Worm (Caenorhabditis elegans) whole organism, L2 larva: ENCODE measurements around the gene F01E11.18.
A peak's percentile ranks its signal among the peaks of the same experiment; 100 is the strongest.

ENCODE experiments used
- C34F6.9 ChIP-seq: fragments of 150-350 bp; optimal IDR thresholded peaks from 2 replicates; lab custom pipeline; 2014; ENCODE audit warnings: missing biosample characterization, missing genetic modification characterization
- F13H6.1 ChIP-seq: sonication (generic microtip); optimal IDR thresholded peaks from 2 replicates; lab custom pipeline; 2016; ENCODE audit warnings: missing genetic modification characterization, missing compliant biosample characterization
- Y55F3AM.14 ChIP-seq: fragments of 200-800 bp; sonication (Bioruptor generic); optimal IDR thresholded peaks from 2 replicates; lab custom pipeline; 2018; ENCODE audit warnings: mild to moderate bottlenecking, missing genetic modification characterization, missing compliant biosample characterization
- aly-2 ChIP-seq: fragments of 150-350 bp; optimal IDR thresholded peaks from 2 replicates; lab custom pipeline; 2014; ENCODE audit warnings: missing biosample characterization, missing genetic modification characterization
- ama-1 ChIP-seq: fragments of 150-350 bp; optimal IDR thresholded peaks from 2 replicates; lab custom pipeline; 2018; ENCODE audit warnings: inconsistent platforms
- blmp-1 ChIP-seq: sonication (generic microtip); optimal IDR thresholded peaks from 2 replicates; lab custom pipeline; 2017; ENCODE audit warnings: missing genetic modification characterization, mild to moderate bottlenecking, missing compliant biosample characterization, antibody characterized with exemption, moderate library complexity; ENCODE audit not compliant: insufficient read depth
- ceh-16 ChIP-seq: fragments of 150-350 bp; optimal IDR thresholded peaks from 2 replicates; lab custom pipeline; 2014; ENCODE audit warnings: missing biosample characterization, missing genetic modification characterization
- dmd-4 ChIP-seq: sonication (generic microtip); optimal IDR thresholded peaks from 2 replicates; lab custom pipeline; 2017; ENCODE audit warnings: missing biosample characterization, missing genetic modification characterization
- egl-27 ChIP-seq: sonication (generic microtip); optimal IDR thresholded peaks from 3 replicates; lab custom pipeline; 2017; ENCODE audit warnings: missing biosample characterization, missing genetic modification reagents, missing genetic modification characterization
- elt-1 ChIP-seq: fragments of 150-350 bp; optimal IDR thresholded peaks from 2 replicates; lab custom pipeline; 2014; ENCODE audit warnings: missing biosample characterization, missing genetic modification characterization
- elt-3 ChIP-seq: sonication (generic microtip); optimal IDR thresholded peaks from 2 replicates; lab custom pipeline; 2017; ENCODE audit warnings: missing biosample characterization, missing genetic modification characterization
- fos-1 ChIP-seq: fragments of 150-350 bp; optimal IDR thresholded peaks from 2 replicates; lab custom pipeline; 2014; ENCODE audit warnings: missing biosample characterization, missing genetic modification characterization
- lin-39 ChIP-seq: fragments of 150-350 bp; optimal IDR thresholded peaks from 2 replicates; lab custom pipeline; 2014; ENCODE audit warnings: missing biosample characterization, missing genetic modification reagents, missing genetic modification characterization
- lsy-2 ChIP-seq, 2 experiments: fragments of 150-350 bp in 1 of 2; sonication (generic microtip) in 1 of 2; optimal IDR thresholded peaks; 2 replicates each; lab custom pipeline; 2014 to 2017; ENCODE audit warnings: missing biosample characterization in 2 of 2, missing genetic modification characterization in 2 of 2
- mab-5 ChIP-seq: fragments of 150-350 bp; optimal IDR thresholded peaks from 2 replicates; lab custom pipeline; 2014; ENCODE audit warnings: missing biosample characterization, missing genetic modification characterization
- mdl-1 ChIP-seq, 2 experiments: fragments of 150-350 bp in 1 of 2; sonication (generic microtip) in 1 of 2; optimal IDR thresholded peaks; 2 replicates each; lab custom pipeline; 2017; ENCODE audit warnings: missing biosample characterization in 2 of 2, missing genetic modification characterization in 2 of 2
- nhr-10 ChIP-seq: sonication (generic microtip); optimal IDR thresholded peaks from 2 replicates; lab custom pipeline; 2017; ENCODE audit warnings: missing biosample characterization, missing genetic modification characterization
- nhr-12 ChIP-seq: fragments of 150-350 bp; optimal IDR thresholded peaks from 2 replicates; lab custom pipeline; 2014; ENCODE audit warnings: missing biosample characterization, missing genetic modification characterization
- nhr-129 ChIP-seq: fragments of 150-350 bp; optimal IDR thresholded peaks from 2 replicates; lab custom pipeline; 2014; ENCODE audit warnings: missing biosample characterization, missing genetic modification characterization
- nhr-23 ChIP-seq: fragments of 150-350 bp; optimal IDR thresholded peaks from 2 replicates; lab custom pipeline; 2014; ENCODE audit warnings: missing biosample characterization, missing genetic modification reagents, missing genetic modification characterization
- nhr-25 ChIP-seq: fragments of 150-350 bp; sonication (generic microtip); optimal IDR thresholded peaks from 3 replicates; lab custom pipeline; 2014; ENCODE audit warnings: missing biosample characterization, missing genetic modification characterization
- nhr-77 ChIP-seq: fragments of 150-350 bp; optimal IDR thresholded peaks from 2 replicates; lab custom pipeline; 2014; ENCODE audit warnings: missing biosample characterization, missing genetic modification characterization
- sem-4 ChIP-seq: fragments of 150-350 bp; optimal IDR thresholded peaks from 2 replicates; lab custom pipeline; 2014; ENCODE audit warnings: missing biosample characterization, missing genetic modification reagents, missing genetic modification characterization
- skn-1 ChIP-seq: sonication (generic microtip); optimal IDR thresholded peaks from 2 replicates; lab custom pipeline; 2017; ENCODE audit warnings: missing biosample characterization, missing genetic modification characterization
- sma-3 ChIP-seq: sonication (generic microtip); optimal IDR thresholded peaks from 2 replicates; lab custom pipeline; 2016; ENCODE audit warnings: missing genetic modification reagents, missing genetic modification characterization, missing compliant biosample characterization
- sma-9 ChIP-seq, 2 experiments: fragments of 150-350 bp in 1 of 2; sonication (generic microtip) in 1 of 2; optimal IDR thresholded peaks; 2 replicates each; lab custom pipeline; 2014 to 2016; ENCODE audit warnings: missing genetic modification characterization in 2 of 2, mild to moderate bottlenecking in 1 of 2, missing biosample characterization in 1 of 2, missing compliant biosample characterization in 1 of 2, missing genetic modification reagents in 1 of 2, moderate library complexity in 1 of 2
- unc-39 ChIP-seq: fragments of 150-350 bp; optimal IDR thresholded peaks from 2 replicates; lab custom pipeline; 2014; ENCODE audit warnings: missing biosample characterization, missing genetic modification characterization
- unc-55 ChIP-seq: fragments of 150-350 bp; sonication (generic microtip); optimal IDR thresholded peaks from 3 replicates; lab custom pipeline; 2014; ENCODE audit warnings: missing biosample characterization, missing genetic modification reagents, missing genetic modification characterization
- unc-62 ChIP-seq: fragments of 150-350 bp; optimal IDR thresholded peaks from 2 replicates; lab custom pipeline; 2014; ENCODE audit warnings: missing biosample characterization, missing genetic modification reagents, missing genetic modification characterization
- zag-1 ChIP-seq: fragments of 150-350 bp; optimal IDR thresholded peaks from 2 replicates; lab custom pipeline; 2014; ENCODE audit warnings: missing biosample characterization, missing genetic modification characterization
- ztf-1 ChIP-seq: fragments of 200-800 bp; sonication (Bioruptor generic); conservative IDR thresholded peaks from 2 replicates; pipeline ENCODE4 v1.3.6; 2022; ENCODE audit warnings: missing genetic modification characterization, missing compliant biosample characterization
- ztf-4 ChIP-seq: fragments of 150-350 bp; optimal IDR thresholded peaks from 2 replicates; lab custom pipeline; 2014; ENCODE audit warnings: missing biosample characterization, missing genetic modification characterization

Gene F01E11.18

DNA sequence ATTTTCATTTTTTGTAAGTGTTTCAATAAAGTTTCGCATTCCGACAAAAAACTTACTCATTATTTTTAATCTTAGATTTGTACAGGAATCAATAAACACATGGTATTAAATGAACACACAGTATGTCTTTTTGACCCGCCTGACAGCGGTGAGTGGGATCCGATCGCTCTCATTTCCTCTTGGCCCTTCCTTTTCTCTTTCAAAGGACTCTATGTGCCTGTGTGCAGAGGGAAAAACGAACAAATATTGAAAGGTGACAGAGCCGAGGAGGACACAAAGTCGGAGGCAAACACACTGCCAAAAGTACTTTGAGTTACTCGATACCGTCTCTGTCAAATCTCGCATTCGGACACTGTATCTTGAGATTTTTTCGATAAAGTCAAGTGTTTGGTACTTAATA is 7.0 kb downstream of the F01E11.18 start, which contains the start of the genes F01E11.20 and tsp-16:
Gene F01E11.20 (minus strand): TSS at position 101 of the 400 bp plus-strand sequence.
Gene tsp-16 (minus strand): TSS at position 173 of the 400 bp plus-strand sequence.
- TF ChIP-seq unc-55 = no peak
- TF ChIP-seq nhr-129 (tag; lab: Kevin White, UChicago) = peak; percentile 11
- no peak for TF ChIP-seq fos-1 (tag; lab: Kevin White, UChicago)
- TF ChIP-seq F13H6.1 (tag; lab: Kevin White, UChicago) = peak; percentile 24
- TF ChIP-seq mab-5 (tag; lab: Kevin White, UChicago) = no peak

DNA sequence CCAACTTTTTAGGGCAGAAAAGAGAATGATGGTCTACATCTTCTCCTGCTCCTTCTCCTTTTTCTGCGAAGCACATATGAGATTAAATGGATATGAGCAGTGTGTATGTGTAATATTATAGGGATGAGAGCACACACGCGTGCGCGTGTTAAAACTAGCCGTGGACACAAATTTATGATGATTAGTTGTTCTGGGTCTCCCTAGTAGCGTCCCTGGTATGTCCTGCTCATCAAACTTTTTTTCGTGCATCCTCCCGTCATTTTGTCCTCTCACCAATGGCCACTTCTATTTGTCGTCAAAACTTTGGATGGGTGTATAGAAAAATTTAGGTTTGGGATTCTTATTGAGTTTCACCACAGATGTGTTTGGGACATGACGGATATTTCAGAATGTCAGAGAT is 12.5 kb downstream of the F01E11.18 start:
- no peak for TF ChIP-seq sem-4 (tag; lab: Kevin White, UChicago)
- no peak for TF ChIP-seq mdl-1 (tag; optimal IDR thresholded peaks at IDR 0.05; lab: Kevin White, UChicago)
- no peak for TF ChIP-seq dmd-4
- TF ChIP-seq unc-62 (GFP tag; lab: Kevin White, UChicago) = no peak
- TF ChIP-seq fos-1 (tag; lab: Kevin White, UChicago) = no peak
- no peak for TF ChIP-seq lin-39 (tag; lab: Kevin White, UChicago)
- no peak for TF ChIP-seq ama-1
- no peak for TF ChIP-seq nhr-10 (tag; lab: Kevin White, UChicago)
- no peak for TF ChIP-seq blmp-1 (tag; lab: Kevin White, UChicago)
- TF ChIP-seq C34F6.9 (tag; lab: Kevin White, UChicago) = no peak
- no peak for TF ChIP-seq ztf-1 (GFP tag; lab: Robert Waterston, UW)
- no peak for TF ChIP-seq nhr-25 (tag; lab: Kevin White, UChicago)
- TF ChIP-seq ceh-16 (tag; lab: Kevin White, UChicago) = no peak
- no peak for TF ChIP-seq mab-5 (tag; lab: Kevin White, UChicago)
- no peak for TF ChIP-seq elt-3
- TF ChIP-seq, all 48 proteins: peak for 0

DNA sequence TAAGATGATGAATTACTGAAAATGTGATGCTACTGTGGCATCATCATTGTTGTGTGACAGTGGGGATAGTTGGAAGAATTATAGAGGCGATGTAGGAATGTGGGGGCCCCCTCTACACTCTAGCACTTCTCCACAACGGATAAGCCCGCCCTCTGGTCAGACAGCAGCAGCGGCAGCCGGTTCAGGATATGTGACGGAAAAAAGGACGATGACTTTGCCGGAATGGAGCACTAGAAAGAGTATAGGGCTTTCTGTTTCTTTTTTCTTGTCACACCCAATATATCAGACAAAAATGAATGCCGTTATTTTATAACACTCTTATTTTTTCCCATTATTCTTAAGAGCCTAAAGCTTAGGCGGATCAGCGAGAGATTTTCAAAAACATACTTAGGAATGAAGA is 16.0 kb downstream of the F01E11.18 start, which contains the start of gene tyra-2:
Gene tyra-2 (minus strand): TSS at position 101 of the 400 bp plus-strand sequence.
- TF ChIP-seq ztf-4 (tag; lab: Kevin White, UChicago) (no peak), Y55F3AM.14 (GFP tag; lab: Kevin White, UChicago) (no peak), nhr-10 (tag; lab: Kevin White, UChicago) (no peak), sma-3 (GFP tag; lab: Kevin White, UChicago) (no peak), elt-1 (tag; lab: Kevin White, UChicago) (no peak), blmp-1 (tag; lab: Kevin White, UChicago) (no peak), zag-1 (tag; lab: Kevin White, UChicago) (no peak)
- TF ChIP-seq, all 48 proteins: peak for 0

DNA sequence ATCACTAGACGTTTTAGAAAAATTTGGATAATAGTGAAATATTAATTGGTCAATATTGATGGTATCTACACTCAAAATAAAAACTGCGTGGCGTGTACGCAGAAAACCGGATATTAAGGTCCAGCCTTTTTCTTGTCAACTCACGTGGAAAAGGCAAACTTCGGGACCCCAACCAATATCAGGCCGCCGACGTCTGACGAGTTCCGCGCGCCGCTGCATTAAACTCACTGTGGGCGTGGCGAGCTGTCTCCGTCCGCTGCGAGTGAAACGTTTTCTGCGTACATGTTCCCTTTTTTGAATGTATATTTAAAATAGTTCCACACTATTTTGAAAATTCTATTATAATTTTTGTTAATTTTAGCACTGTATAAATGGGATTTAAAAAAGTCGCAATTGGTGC is 16.5 kb downstream of the F01E11.18 start:
- no peak for TF ChIP-seq nhr-25 (tag; lab: Kevin White, UChicago)
- no peak for TF ChIP-seq nhr-23 (tag; lab: Kevin White, UChicago)
- no peak for TF ChIP-seq nhr-12
- TF ChIP-seq ama-1 = no peak
- TF ChIP-seq aly-2 (tag; lab: Kevin White, UChicago) = no peak

DNA sequence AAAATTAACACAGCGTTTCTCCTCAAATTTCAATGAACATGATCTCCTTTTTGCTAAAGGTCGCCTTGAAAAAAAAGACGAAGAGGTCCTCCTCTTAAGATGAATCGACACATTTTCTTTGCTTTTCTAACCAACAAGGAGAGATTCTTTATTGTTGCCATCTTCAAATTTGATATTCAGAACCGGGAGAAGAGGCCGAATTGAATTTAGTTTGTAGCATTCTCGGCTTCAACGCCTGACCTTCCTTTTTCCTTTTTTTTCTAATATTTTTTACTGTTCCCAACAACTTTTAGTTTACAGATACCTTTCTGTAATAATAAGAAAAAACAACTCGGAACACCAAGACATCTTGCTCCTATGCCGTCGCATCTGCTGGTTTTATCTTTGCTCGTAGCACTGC is 30.3 kb downstream of the F01E11.18 start, which contains the start of gene cah-5:
Gene cah-5 (plus strand): TSS at position 301 of the 400 bp plus-strand sequence.
- no peak for TF ChIP-seq blmp-1 (tag; lab: Kevin White, UChicago)
- no peak for TF ChIP-seq nhr-77 (tag; lab: Kevin White, UChicago)
- no peak for TF ChIP-seq unc-39 (tag; lab: Kevin White, UChicago)
- TF ChIP-seq mab-5 (tag; lab: Kevin White, UChicago) = no peak
- TF ChIP-seq ama-1 = no peak
- no peak for TF ChIP-seq ceh-16 (tag; lab: Kevin White, UChicago)
- TF ChIP-seq lsy-2 (tag; optimal IDR thresholded peaks at IDR 0.05; lab: Kevin White, UChicago) = no peak
- no peak for TF ChIP-seq skn-1 (tag; lab: Kevin White, UChicago)
- TF ChIP-seq Y55F3AM.14 (GFP tag; lab: Kevin White, UChicago) = no peak
- no peak for TF ChIP-seq egl-27 (tag; lab: Kevin White, UChicago)
- no peak for TF ChIP-seq fos-1 (tag; lab: Kevin White, UChicago)
- TF ChIP-seq aly-2 (tag; lab: Kevin White, UChicago) = no peak
- TF ChIP-seq sma-9 (GFP tag; optimal IDR thresholded peaks at IDR 0.05; lab: Kevin White, UChicago) = no peak
- no peak for TF ChIP-seq sma-9 (tag; optimal IDR thresholded peaks at IDR 0.05; lab: Kevin White, UChicago)
- no peak for TF ChIP-seq unc-62 (GFP tag; lab: Kevin White, UChicago)
